Worm (Caenorhabditis elegans): ENCODE measurements around the gene F01D5.6.

ce11 chrII:13958359-13958758, 48.0 kb upstream of the F01D5.6 start:
- no peak for TF ChIP-seq daf-12 (tag; optimal IDR thresholded peaks at IDR 0.05)
- TF ChIP-seq eor-1 (tag; optimal IDR thresholded peaks at IDR 0.05) = no peak
- no peak for TF ChIP-seq pha-4 (tag; optimal IDR thresholded peaks at IDR 0.05)
- no peak for TF ChIP-seq ztf-11 (tag; optimal IDR thresholded peaks at IDR 0.05)
- TF ChIP-seq ama-1 (optimal IDR thresholded peaks at IDR 0.05) = no peak
- TF ChIP-seq lsy-12 (tag; optimal IDR thresholded peaks at IDR 0.05) = no peak
- no peak for TF ChIP-seq R02D3.7 (tag; optimal IDR thresholded peaks at IDR 0.05)
- TF ChIP-seq lin-15B (tag; optimal IDR thresholded peaks at IDR 0.05) = no peak
- no peak for TF ChIP-seq nhr-237 (tag; optimal IDR thresholded peaks at IDR 0.05)
- no peak for TF ChIP-seq ZK546.5 (tag; optimal IDR thresholded peaks at IDR 0.05)
- TF ChIP-seq nhr-23 (tag; optimal IDR thresholded peaks at IDR 0.05) = no peak
